Fruit fly (Drosophila melanogaster) whole organism, wandering third instar larva: ENCODE results near the gene Rpp20.

Source experiments
- CG9705 ChIP-seq: fragments of 200-800 bp; sonication (Bioruptor generic); optimal IDR thresholded peaks from 2 replicates; lab custom pipeline; 2018; ENCODE audit warnings: missing biosample characterization, mild to moderate bottlenecking, missing genetic modification characterization
- ey ChIP-seq: fragments of 200-800 bp; sonication (Bioruptor generic); optimal IDR thresholded peaks from 2 replicates; lab custom pipeline; 2016; ENCODE audit warnings: missing biosample characterization, missing genetic modification characterization
- lola ChIP-seq: fragments of >200 bp; optimal IDR thresholded peaks from 2 replicates; lab custom pipeline; 2017; ENCODE audit warnings: missing biosample characterization, missing genetic modification characterization

DNA sequence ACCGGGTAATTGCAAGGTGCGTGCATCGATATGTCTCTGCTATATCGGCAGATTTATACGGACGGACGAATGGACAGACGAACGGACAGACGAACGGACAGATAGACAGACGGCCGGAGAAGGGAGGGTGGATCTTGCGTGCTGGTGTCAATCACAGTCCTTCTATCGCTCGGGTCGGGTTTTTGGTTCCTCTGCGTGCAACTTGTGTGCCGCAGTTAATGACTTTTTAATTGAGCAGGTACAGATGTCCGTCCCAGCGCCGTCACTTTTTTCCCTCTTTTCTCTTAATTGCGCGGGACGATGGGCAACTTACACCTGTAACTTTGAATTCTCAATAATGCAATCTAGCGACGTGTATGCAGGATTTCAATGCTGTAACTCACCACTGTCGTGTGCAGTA is 42.6 kb downstream of the Rpp20 start:
- TF ChIP-seq ey (no peak), lola (GFP tag; lab: Kevin White, UChicago) (no peak), CG9705 (no peak)
